Fruit fly (Drosophila melanogaster): Measurements from ENCODE around the gene Klp3A.
A peak's percentile ranks its signal among the peaks of the same experiment; 100 is the strongest.

Gene Klp3A

dm6 chrX:2635953-2636715, 32.3 kb upstream of the Klp3A start (continued):
- TF ChIP-seq CG15073 (GFP tag; optimal IDR thresholded peaks at IDR 0.05), result no peak
- TF ChIP-seq CG2129 (GFP tag; IDR thresholded peaks at IDR 0.05; ENCODE audit: partially characterized antibody), result no peak
- no peak for TF ChIP-seq dmrt11E (tag; optimal IDR thresholded peaks at IDR 0.05)
- no peak for TF ChIP-seq CG31365 (tag; optimal IDR thresholded peaks at IDR 0.05)
- no peak for TF ChIP-seq twi (tag; optimal IDR thresholded peaks at IDR 0.05)
- TF ChIP-seq lilli (GFP tag; optimal IDR thresholded peaks at IDR 0.05), result no peak
- TF ChIP-seq CG17328 (GFP tag; IDR thresholded peaks at IDR 0.05), result no peak
- TF ChIP-seq unc-4 (GFP tag; IDR thresholded peaks at IDR 0.05; ENCODE audit: partially characterized antibody), result peak; percentile 41; the same call in 1 of the 2 replicates
- no peak for TF ChIP-seq Ravus (GFP tag; IDR thresholded peaks at IDR 0.05)
- no peak for TF ChIP-seq zen (tag; optimal IDR thresholded peaks at IDR 0.05)
- no peak for TF ChIP-seq Dp (GFP tag; optimal IDR thresholded peaks at IDR 0.05)
- no peak for TF ChIP-seq ERR (GFP tag; optimal IDR thresholded peaks at IDR 0.05)
- no peak for TF ChIP-seq aop (GFP tag; IDR thresholded peaks at IDR 0.05)
- TF ChIP-seq CG13775 (GFP tag; optimal IDR thresholded peaks at IDR 0.05), result no peak
- no peak for TF ChIP-seq pho (GFP tag; optimal IDR thresholded peaks at IDR 0.05)
- TF ChIP-seq HmgZ (tag; optimal IDR thresholded peaks at IDR 0.05), result no peak
- no peak for TF ChIP-seq lbe (GFP tag; optimal IDR thresholded peaks at IDR 0.05)
- no peak for TF ChIP-seq sqz (GFP tag; optimal IDR thresholded peaks at IDR 0.05)
- no peak for TF ChIP-seq HmgD (GFP tag; optimal IDR thresholded peaks at IDR 0.05)
- no peak for TF ChIP-seq slp2 (GFP tag; optimal IDR thresholded peaks at IDR 0.05)
- TF ChIP-seq CG34422 (GFP tag; IDR thresholded peaks at IDR 0.05), result no peak
- no peak for TF ChIP-seq Aef1 (GFP tag; IDR thresholded peaks at IDR 0.05)
- TF ChIP-seq Nf-YA (GFP tag; IDR thresholded peaks at IDR 0.05), result no peak
- TF ChIP-seq CoRest (tag; optimal IDR thresholded peaks at IDR 0.05), result no peak
- TF ChIP-seq pros (GFP tag; optimal IDR thresholded peaks at IDR 0.05), result no peak
- TF ChIP-seq CG11085 (GFP tag; IDR thresholded peaks at IDR 0.05), result no peak
- no peak for TF ChIP-seq Spps (tag; optimal IDR thresholded peaks at IDR 0.05)
- TF ChIP-seq CG12769 (tag; optimal IDR thresholded peaks at IDR 0.05), result no peak
- no peak for TF ChIP-seq ara (GFP tag; IDR thresholded peaks at IDR 0.05)
- TF ChIP-seq Gsc (GFP tag; IDR thresholded peaks at IDR 0.05), result no peak
- TF ChIP-seq CG18619 (GFP tag; optimal IDR thresholded peaks at IDR 0.05), result no peak
- TF ChIP-seq row (GFP tag; IDR thresholded peaks at IDR 0.05), result no peak
- TF ChIP-seq tll (GFP tag; optimal IDR thresholded peaks at IDR 0.05), result no peak
- no peak for TF ChIP-seq CG3838 (GFP tag; optimal IDR thresholded peaks at IDR 0.05)
- no peak for TF ChIP-seq CG12104 (GFP tag; optimal IDR thresholded peaks at IDR 0.05)
- TF ChIP-seq CG14710 (tag; optimal IDR thresholded peaks at IDR 0.05), result peak; percentile 20
- no peak for TF ChIP-seq bsh (GFP tag; optimal IDR thresholded peaks at IDR 0.05)
- no peak for TF ChIP-seq corto (GFP tag; optimal IDR thresholded peaks at IDR 0.05)
- TF ChIP-seq NC2α (GFP tag; optimal IDR thresholded peaks at IDR 0.05), result no peak
- TF ChIP-seq Atf3 (GFP tag; optimal IDR thresholded peaks at IDR 0.05), result no peak
- TF ChIP-seq BEAF-32 (GFP tag; optimal IDR thresholded peaks at IDR 0.05), result peak; percentile 61
- TF ChIP-seq CG13287 (GFP tag; IDR thresholded peaks at IDR 0.05; ENCODE audit: partially characterized antibody), result peak; percentile 28; the same call in 1 of the 2 replicates
- TF ChIP-seq ab (GFP tag; optimal IDR thresholded peaks at IDR 0.05), result no peak
- TF ChIP-seq Ada2b (GFP tag; IDR thresholded peaks at IDR 0.05), result no peak
- TF ChIP-seq CG1024 (GFP tag; IDR thresholded peaks at IDR 0.05), result no peak
- TF ChIP-seq gsb (GFP tag; IDR thresholded peaks at IDR 0.05), result no peak
- no peak for TF ChIP-seq lab (GFP tag; optimal IDR thresholded peaks at IDR 0.05)
- TF ChIP-seq sc (optimal IDR thresholded peaks at IDR 0.05), result no peak
- TF ChIP-seq sc (GFP tag; optimal IDR thresholded peaks at IDR 0.05), result no peak
- no peak for TF ChIP-seq CG1647 (GFP tag; optimal IDR thresholded peaks at IDR 0.05)

Measured in whole organism, embryonic.